Fruit fly (Drosophila melanogaster) whole organism, prepupa: Measurements from ENCODE around the gene Polr2I.

ENCODE experiments used
- CG10631 ChIP-seq: fragments of 200-800 bp; sonication (Bioruptor generic); optimal IDR thresholded peaks from 2 replicates; lab custom pipeline; 2016; ENCODE audit warnings: missing biosample characterization, missing genetic modification characterization
- CG16779 ChIP-seq: fragments of 200-800 bp; sonication (Bioruptor generic); optimal IDR thresholded peaks from 3 replicates; lab custom pipeline; 2017; ENCODE audit warnings: missing biosample characterization, mild to moderate bottlenecking, missing genetic modification characterization
- CG3032 ChIP-seq: fragments of 200-800 bp; optimal IDR thresholded peaks from 2 replicates; lab custom pipeline; 2019; ENCODE audit warnings: missing biosample characterization, mild to moderate bottlenecking, missing genetic modification characterization, moderate library complexity
- CG31627 ChIP-seq: fragments of 200-800 bp; sonication (Bioruptor generic); optimal IDR thresholded peaks from 3 replicates; lab custom pipeline; 2016; ENCODE audit warnings: missing biosample characterization, missing genetic modification characterization
- CG34406 ChIP-seq: fragments of 200-800 bp; sonication (Bioruptor generic); optimal IDR thresholded peaks from 3 replicates; lab custom pipeline; 2016; ENCODE audit warnings: missing biosample characterization, missing genetic modification characterization
- CG6163 ChIP-seq: fragments of 200-800 bp; sonication (Bioruptor generic); IDR thresholded peaks from 3 replicates; pipeline ENCODE4 v1.3.6; 2022; ENCODE audit warnings: missing biosample characterization, missing genetic modification characterization
- CG6792 ChIP-seq: fragments of 200-800 bp; sonication (Bioruptor generic); optimal IDR thresholded peaks from 3 replicates; lab custom pipeline; 2016; ENCODE audit warnings: missing biosample characterization, missing genetic modification characterization
- CG6808 ChIP-seq: fragments of 200-800 bp; sonication (Bioruptor generic); optimal IDR thresholded peaks from 3 replicates; lab custom pipeline; 2017; ENCODE audit warnings: missing biosample characterization, missing genetic modification characterization, mild to moderate bottlenecking, moderate library complexity, missing genetic modification reagents
- CG8119 ChIP-seq: fragments of 200-800 bp; sonication (Bioruptor generic); IDR thresholded peaks from 3 replicates; pipeline ENCODE4 v1.3.6; 2022; ENCODE audit warnings: missing biosample characterization, missing genetic modification characterization
- CG8319 ChIP-seq: fragments of 200-800 bp; sonication (Bioruptor generic); optimal IDR thresholded peaks from 3 replicates; lab custom pipeline; 2016; ENCODE audit warnings: missing biosample characterization, missing genetic modification characterization
- CG9139 ChIP-seq: fragments of 200-800 bp; sonication (Bioruptor generic); optimal IDR thresholded peaks from 3 replicates; lab custom pipeline; 2017; ENCODE audit warnings: missing biosample characterization, mild to moderate bottlenecking, missing genetic modification characterization
- Eip75B ChIP-seq: fragments of 200-800 bp; sonication (Bioruptor generic); optimal IDR thresholded peaks from 3 replicates; lab custom pipeline; 2016; ENCODE audit warnings: missing biosample characterization, missing genetic modification characterization
- Eip93F ChIP-seq: fragments of 200-800 bp; sonication (Bioruptor generic); optimal IDR thresholded peaks from 2 replicates; lab custom pipeline; 2016; ENCODE audit warnings: missing biosample characterization, mild to moderate bottlenecking, missing genetic modification characterization
- Ets21C ChIP-seq: fragments of 200-800 bp; sonication (Bioruptor generic); optimal IDR thresholded peaks from 3 replicates; lab custom pipeline; 2016; ENCODE audit warnings: missing biosample characterization, missing genetic modification characterization
- Gug ChIP-seq: fragments of 200-800 bp; sonication (Bioruptor generic); IDR thresholded peaks from 2 replicates; pipeline ENCODE4 v1.3.6; 2022; ENCODE audit warnings: missing biosample characterization, missing genetic modification characterization
- Hr39 ChIP-seq: fragments of 200-800 bp; sonication (Bioruptor generic); optimal IDR thresholded peaks from 2 replicates; lab custom pipeline; 2016; ENCODE audit warnings: missing biosample characterization, missing genetic modification characterization
- Hr4 ChIP-seq: fragments of 200-800 bp; sonication (Bioruptor generic); optimal IDR thresholded peaks from 3 replicates; lab custom pipeline; 2016; ENCODE audit warnings: missing biosample characterization, missing genetic modification characterization
- Sox102F ChIP-seq: fragments of 200-800 bp; sonication (Bioruptor generic); optimal IDR thresholded peaks from 2 replicates; lab custom pipeline; 2016; ENCODE audit warnings: missing biosample characterization, mild to moderate bottlenecking, missing genetic modification characterization
- Sox14 ChIP-seq: fragments of 200-800 bp; sonication (Bioruptor generic); optimal IDR thresholded peaks from 3 replicates; lab custom pipeline; 2016; ENCODE audit warnings: missing biosample characterization, missing genetic modification characterization
- Sox15 ChIP-seq: fragments of 200-800 bp; sonication (Bioruptor generic); optimal IDR thresholded peaks from 3 replicates; lab custom pipeline; 2016; ENCODE audit warnings: missing biosample characterization, missing genetic modification characterization
- cyc ChIP-seq: fragments of 200-800 bp; sonication (Bioruptor generic); optimal IDR thresholded peaks from 3 replicates; lab custom pipeline; 2016; ENCODE audit warnings: missing biosample characterization, missing genetic modification characterization
- dsx ChIP-seq: fragments of 200-800 bp; optimal IDR thresholded peaks from 3 replicates; lab custom pipeline; 2019; ENCODE audit warnings: missing biosample characterization, mild to moderate bottlenecking, missing genetic modification characterization, moderate library complexity; ENCODE audit not compliant: poor library complexity, severe bottlenecking
- eg ChIP-seq: fragments of 200-800 bp; sonication (Bioruptor generic); IDR thresholded peaks from 3 replicates; pipeline ENCODE4 v1.3.6; 2022; ENCODE audit warnings: missing biosample characterization, missing genetic modification characterization
- fd59A ChIP-seq: fragments of 200-800 bp; sonication (Bioruptor generic); optimal IDR thresholded peaks from 2 replicates; lab custom pipeline; 2017; ENCODE audit warnings: missing biosample characterization, mild to moderate bottlenecking, missing genetic modification characterization, missing genetic modification reagents
- fd85E ChIP-seq: fragments of 200-800 bp; sonication (Bioruptor generic); optimal IDR thresholded peaks from 3 replicates; lab custom pipeline; 2016; ENCODE audit warnings: missing biosample characterization, missing genetic modification characterization
- pdm3 ChIP-seq: fragments of 200-800 bp; sonication (Bioruptor generic); optimal IDR thresholded peaks from 3 replicates; lab custom pipeline; 2016; ENCODE audit warnings: missing biosample characterization, missing genetic modification characterization
- spab ChIP-seq: fragments of 200-800 bp; sonication (Bioruptor generic); optimal IDR thresholded peaks from 2 replicates; lab custom pipeline; 2017; ENCODE audit warnings: missing biosample characterization, mild to moderate bottlenecking, missing genetic modification characterization, missing genetic modification reagents
- ss ChIP-seq, 2 experiments: fragments of 200-800 bp; sonication (Bioruptor generic); optimal IDR thresholded peaks; 2 replicates in 1 of 2; 3 replicates in 1 of 2; lab custom pipeline; 2017 to 2018; ENCODE audit warnings: mild to moderate bottlenecking in 2 of 2, missing biosample characterization in 2 of 2, missing genetic modification characterization in 2 of 2, moderate library complexity in 1 of 2
- svp ChIP-seq: fragments of 200-800 bp; sonication (Bioruptor generic); peaks from one replicate; lab custom pipeline; 2016; ENCODE audit warnings: missing biosample characterization, missing genetic modification characterization
- topi ChIP-seq: fragments of 200-800 bp; sonication (Bioruptor generic); optimal IDR thresholded peaks from 3 replicates; lab custom pipeline; 2016; ENCODE audit warnings: missing biosample characterization, missing genetic modification characterization
- vri ChIP-seq: fragments of 200-800 bp; sonication (Bioruptor generic); optimal IDR thresholded peaks from 3 replicates; lab custom pipeline; 2016; ENCODE audit warnings: missing biosample characterization, mild to moderate bottlenecking, missing genetic modification characterization

The Polr2I gene

dm6 chr3R:14308801-14309217 is at the start of gene Polr2I (continued):
- no peak for TF ChIP-seq Hr39
- no peak for TF ChIP-seq CG8319 (GFP tag; lab: Kevin White, UChicago)
- peak; percentile 62 for TF ChIP-seq Sox14 (GFP tag; lab: Kevin White, UChicago)
- TF ChIP-seq topi (GFP tag; lab: Kevin White, UChicago): peak; percentile 7
- no peak for TF ChIP-seq CG10631 (GFP tag; lab: Kevin White, UChicago)
- TF ChIP-seq Sox15 (GFP tag; lab: Kevin White, UChicago): peak; percentile 37
- no peak for TF ChIP-seq CG6808 (GFP tag; lab: Kevin White, UChicago)

dm6 chr3R:14259821-14260220 is 49.1 kb upstream of the Polr2I start, which contains the start of gene MetRS-m:
Gene MetRS-m (minus strand): TSS chr3R:14259991.
- TF ChIP-seq CG6808 (GFP tag; lab: Kevin White, UChicago) (peak; percentile 99), Hr4 (GFP tag; lab: Kevin White, UChicago) (no peak)

DNA sequence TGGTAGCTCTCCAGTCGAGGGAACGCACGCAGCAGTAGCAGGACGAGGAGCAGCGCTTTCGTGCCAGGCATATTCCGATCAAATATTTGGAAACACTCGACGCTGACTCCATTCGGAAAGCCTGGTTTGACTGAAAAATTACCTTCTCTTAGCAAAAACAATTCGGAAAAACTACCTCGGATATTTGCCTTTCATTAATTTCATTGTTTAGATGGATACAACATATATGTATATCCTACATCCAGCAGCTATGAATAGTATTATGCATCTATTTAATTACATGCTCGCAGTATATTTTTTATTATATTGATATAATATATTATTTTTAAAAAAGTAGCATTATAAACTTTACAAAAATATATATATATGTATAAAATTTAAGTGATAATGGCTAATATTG is 47.8 kb upstream of the Polr2I start, which contains the start of gene CG14840:
CG14840 (minus strand) TSS at position 101 of the 400 bp plus-strand sequence.
- TF ChIP-seq pdm3 (GFP tag; lab: Kevin White, UChicago) (no peak), CG31627 (no peak), CG6808 (GFP tag; lab: Kevin White, UChicago) (no peak), CG16779 (no peak), cyc (GFP tag; lab: Kevin White, UChicago) (no peak), CG3032 (tag; lab: Kevin White, UChicago) (no peak), Eip93F (GFP tag; lab: Kevin White, UChicago) (no peak), fd85E (GFP tag; lab: Kevin White, UChicago) (no peak)

- TF ChIP-seq Eip93F (GFP tag; lab: Kevin White, UChicago) (no peak), vri (GFP tag; lab: Kevin White, UChicago) (no peak), Sox14 (GFP tag; lab: Kevin White, UChicago) (no peak), pdm3 (GFP tag; lab: Kevin White, UChicago) (no peak), Gug (GFP tag; lab: Robert Waterston, UW) (no peak), dsx (GFP tag; lab: Kevin White, UChicago) (no peak), CG3032 (tag; lab: Kevin White, UChicago) (no peak), CG9139 (GFP tag; lab: Kevin White, UChicago) (no peak), Ets21C (no peak), eg (GFP tag; lab: Robert Waterston, UW) (no peak), CG34406 (GFP tag; lab: Kevin White, UChicago) (no peak), ss (GFP tag; optimal IDR thresholded peaks at IDR 0.05; lab: Kevin White, UChicago) (no peak), CG8119 (GFP tag; lab: Robert Waterston, UW) (no peak)
Observed at dm6 chr3R:14262087-14262486, 46.8 kb upstream of the Polr2I start, which contains the start of the genes CG14839 and CG14841. Gene CG14839 (plus strand): TSS chr3R:14262387. Gene CG14841 (minus strand): TSS chr3R:14262418.

dm6 chr3R:14275519-14276172 is 33.2 kb upstream of the Polr2I start:
- peak; percentile 24 for TF ChIP-seq CG6792
- no peak for TF ChIP-seq Eip75B (GFP tag; lab: Kevin White, UChicago)
- peak; percentile 7; the same call in 1 of the 3 replicates for TF ChIP-seq CG6163 (GFP tag; lab: Robert Waterston, UW)
- peak; percentile 34 for TF ChIP-seq CG6808 (GFP tag; lab: Kevin White, UChicago)
- no peak for TF ChIP-seq spab (GFP tag; lab: Kevin White, UChicago)
- TF ChIP-seq Sox102F (GFP tag; lab: Kevin White, UChicago): peak; percentile 23
- TF ChIP-seq CG34406 (GFP tag; lab: Kevin White, UChicago): peak; percentile 53
- TF ChIP-seq fd85E (GFP tag; lab: Kevin White, UChicago): no peak
- peak; percentile 74 for TF ChIP-seq svp (GFP tag; lab: Kevin White, UChicago)
- TF ChIP-seq dsx (GFP tag; lab: Kevin White, UChicago): peak; percentile 70
- peak in 1 of 2 experiments; percentile 89 for TF ChIP-seq ss (GFP tag; optimal IDR thresholded peaks at IDR 0.05; lab: Kevin White, UChicago)
- TF ChIP-seq CG10631 (GFP tag; lab: Kevin White, UChicago): peak; percentile 69
- peak; percentile 20 for TF ChIP-seq fd59A (GFP tag; lab: Kevin White, UChicago)
